Fruit fly (Drosophila melanogaster): ENCODE results near the gene CG43246.
A peak's percentile ranks its signal among the peaks of the same experiment; 100 is the strongest.

CG43246 gene

DNA sequence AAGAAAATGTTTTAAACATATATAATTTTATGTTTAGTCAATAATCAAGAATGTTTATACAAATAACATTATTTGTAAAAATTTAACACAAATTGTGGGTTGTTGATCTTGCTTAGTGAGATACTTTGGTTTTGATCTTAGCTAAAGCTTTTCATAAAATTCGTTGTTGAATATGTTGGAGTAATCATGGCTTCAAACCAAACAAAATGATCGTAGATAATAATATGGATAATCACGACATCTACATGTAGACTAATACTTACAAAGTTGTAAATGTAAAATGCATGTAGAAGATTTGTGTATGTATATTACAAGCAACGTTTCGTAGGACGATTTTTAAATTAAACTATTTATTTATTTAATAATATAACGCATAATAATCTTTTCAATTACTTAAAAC lies 23.1 kb upstream of the CG43246 start (continued):
- TF ChIP-seq Lhr (GFP tag; optimal IDR thresholded peaks at IDR 0.05) = peak; percentile 38
- peak; percentile 36; the same call in 1 of the 3 replicates for TF ChIP-seq knrl (GFP tag; IDR thresholded peaks at IDR 0.05; ENCODE audit: partially characterized antibody)
- TF ChIP-seq Dad (GFP tag; optimal IDR thresholded peaks at IDR 0.05) = no peak
- no peak for TF ChIP-seq CG15479 (GFP tag; optimal IDR thresholded peaks at IDR 0.05)
- no peak for TF ChIP-seq cas (GFP tag; IDR thresholded peaks at IDR 0.05)
- TF ChIP-seq Rx (GFP tag; IDR thresholded peaks at IDR 0.05) = no peak
- TF ChIP-seq CG1603 (tag; optimal IDR thresholded peaks at IDR 0.05) = no peak
- TF ChIP-seq D19A (tag; optimal IDR thresholded peaks at IDR 0.05) = no peak
- TF ChIP-seq CG9727 (GFP tag; optimal IDR thresholded peaks at IDR 0.05) = no peak
- no peak for TF ChIP-seq Jarid2 (GFP tag; optimal IDR thresholded peaks at IDR 0.05)
- TF ChIP-seq CG10209 (GFP tag; optimal IDR thresholded peaks at IDR 0.05) = no peak
- TF ChIP-seq CG10267 (tag; optimal IDR thresholded peaks at IDR 0.05) = no peak
- TF ChIP-seq CG5180 (GFP tag; optimal IDR thresholded peaks at IDR 0.05) = no peak
- TF ChIP-seq CG10979 (tag; optimal IDR thresholded peaks at IDR 0.05) = no peak
- TF ChIP-seq Chrac-16 (GFP tag; optimal IDR thresholded peaks at IDR 0.05) = no peak
- no peak for TF ChIP-seq CG13287 (GFP tag; IDR thresholded peaks at IDR 0.05; ENCODE audit: partially characterized antibody)
- TF ChIP-seq Elba2 (GFP tag; optimal IDR thresholded peaks at IDR 0.05) = no peak
- peak; percentile 83 for TF ChIP-seq CTCF (GFP tag; optimal IDR thresholded peaks at IDR 0.05)
- no peak for TF ChIP-seq aop (GFP tag; IDR thresholded peaks at IDR 0.05)
- no peak for TF ChIP-seq CG17385 (GFP tag; optimal IDR thresholded peaks at IDR 0.05)
- TF ChIP-seq CG17912 (GFP tag; optimal IDR thresholded peaks at IDR 0.05) = no peak
- TF ChIP-seq CG4360 (GFP tag; IDR thresholded peaks at IDR 0.05) = no peak
- TF ChIP-seq sob (GFP tag; IDR thresholded peaks at IDR 0.05) = no peak
- no peak for TF ChIP-seq ftz-f1 (GFP tag; optimal IDR thresholded peaks at IDR 0.05)
- peak; percentile 3 for TF ChIP-seq trem (tag; optimal IDR thresholded peaks at IDR 0.05)
- TF ChIP-seq CG11504 (tag; optimal IDR thresholded peaks at IDR 0.05) = peak; percentile 6
- TF ChIP-seq CG16813 (GFP tag; IDR thresholded peaks at IDR 0.05; ENCODE audit: partially characterized antibody) = peak; percentile 34; the same call in 1 of the 3 replicates
- TF ChIP-seq CG1602 (GFP tag; optimal IDR thresholded peaks at IDR 0.05) = no peak
- TF ChIP-seq CG12659 (GFP tag; optimal IDR thresholded peaks at IDR 0.05) = no peak
- no peak for TF ChIP-seq tap (tag; optimal IDR thresholded peaks at IDR 0.05)
- no peak for TF ChIP-seq E2f1 (GFP tag; IDR thresholded peaks at IDR 0.05)
- TF ChIP-seq CG34422 (GFP tag; IDR thresholded peaks at IDR 0.05) = no peak
- no peak for TF ChIP-seq mld (GFP tag; IDR thresholded peaks at IDR 0.05; ENCODE audit: partially characterized antibody)
- no peak for TF ChIP-seq CG10274 (GFP tag; optimal IDR thresholded peaks at IDR 0.05)
- no peak for TF ChIP-seq Pdp1 (GFP tag; optimal IDR thresholded peaks at IDR 0.05)
- TF ChIP-seq prd (optimal IDR thresholded peaks at IDR 0.05) = no peak
- no peak for TF ChIP-seq prd (GFP tag; IDR thresholded peaks at IDR 0.05)
- TF ChIP-seq odd (GFP tag; optimal IDR thresholded peaks at IDR 0.05) = no peak
- no peak for TF ChIP-seq Adf1 (GFP tag; IDR thresholded peaks at IDR 0.05)
- no peak for TF ChIP-seq CG31224 (GFP tag; IDR thresholded peaks at IDR 0.05)
- TF ChIP-seq Opbp (GFP tag; IDR thresholded peaks at IDR 0.05; ENCODE audit: partially characterized antibody) = 0 out of 3 replicates have a peak, but pooled peaks have one; percentile 24
- no peak for TF ChIP-seq CG7271 (tag; optimal IDR thresholded peaks at IDR 0.05)
- no peak for TF ChIP-seq CG3838 (GFP tag; optimal IDR thresholded peaks at IDR 0.05)
- TF ChIP-seq nom (GFP tag; optimal IDR thresholded peaks at IDR 0.05) = no peak
- TF ChIP-seq dmrt11E (tag; optimal IDR thresholded peaks at IDR 0.05) = no peak
- no peak for TF ChIP-seq Lim3 (GFP tag; IDR thresholded peaks at IDR 0.05)
- no peak for TF ChIP-seq CG17361 (GFP tag; IDR thresholded peaks at IDR 0.05)
- TF ChIP-seq dm (GFP tag; optimal IDR thresholded peaks at IDR 0.05) = no peak
- no peak for TF ChIP-seq tgo (GFP tag; IDR thresholded peaks at IDR 0.05)
- TF ChIP-seq stwl (tag; optimal IDR thresholded peaks at IDR 0.05) = peak; percentile 47
- TF ChIP-seq CG17829 (tag; optimal IDR thresholded peaks at IDR 0.05) = no peak
